Fruit fly (Drosophila melanogaster) whole organism, embryonic: ENCODE data around the gene pHCl-1.

Source experiments
- BtbVII ChIP-seq: fragments of 200-800 bp; sonication (Bioruptor generic); optimal IDR thresholded peaks from 3 replicates; lab custom pipeline; 2017; ENCODE audit warnings: missing biosample characterization, mild to moderate bottlenecking, missing genetic modification characterization
- CG11456 ChIP-seq: fragments of 200-800 bp; sonication (Bioruptor generic); IDR thresholded peaks from 3 replicates; pipeline ENCODE4 v1.3.6; 2022; ENCODE audit warnings: missing biosample characterization, missing genetic modification characterization
- CG12071 ChIP-seq: fragments of 200-800 bp; sonication (Bioruptor generic); optimal IDR thresholded peaks from 3 replicates; lab custom pipeline; 2018; ENCODE audit warnings: missing biosample characterization, mild to moderate bottlenecking, missing genetic modification characterization
- CG12236 ChIP-seq: fragments of 200-800 bp; sonication (Bioruptor generic); optimal IDR thresholded peaks from 2 replicates; lab custom pipeline; 2016; ENCODE audit warnings: missing biosample characterization, missing genetic modification characterization
- CG12299 ChIP-seq: fragments of 200-800 bp; sonication (Bioruptor generic); optimal IDR thresholded peaks from 2 replicates; lab custom pipeline; 2018; ENCODE audit warnings: missing biosample characterization, mild to moderate bottlenecking, missing genetic modification characterization
- CG15601 ChIP-seq: fragments of 200-800 bp; sonication (Bioruptor generic); optimal IDR thresholded peaks from 3 replicates; lab custom pipeline; 2019; ENCODE audit warnings: missing biosample characterization, mild to moderate bottlenecking, missing genetic modification characterization, moderate library complexity
- CG1647 ChIP-seq: fragments of 200-800 bp; sonication (Bioruptor generic); optimal IDR thresholded peaks from 3 replicates; lab custom pipeline; 2016; ENCODE audit warnings: missing biosample characterization, missing genetic modification characterization
- CG17612 ChIP-seq: fragments of 200-800 bp; sonication (Bioruptor generic); IDR thresholded peaks from 2 replicates; pipeline ENCODE4 v1.3.6; 2022; ENCODE audit warnings: missing biosample characterization, missing genetic modification characterization
- CG18262 ChIP-seq: fragments of 200-800 bp; optimal IDR thresholded peaks from 3 replicates; lab custom pipeline; 2019; ENCODE audit warnings: missing biosample characterization, mild to moderate bottlenecking, missing genetic modification characterization, moderate library complexity
- CG2116 ChIP-seq: fragments of 200-800 bp; sonication (Bioruptor generic); optimal IDR thresholded peaks from 3 replicates; lab custom pipeline; 2018; ENCODE audit warnings: missing biosample characterization, mild to moderate bottlenecking, missing genetic modification characterization
- CG32772 ChIP-seq: fragments of 200-800 bp; sonication (Bioruptor generic); IDR thresholded peaks from 2 replicates; pipeline ENCODE4 v1.3.6; 2022; ENCODE audit warnings: missing biosample characterization, missing genetic modification characterization
- CG3281 ChIP-seq: fragments of 200-800 bp; sonication (Bioruptor generic); optimal IDR thresholded peaks from 3 replicates; lab custom pipeline; 2017; ENCODE audit warnings: missing biosample characterization, mild to moderate bottlenecking, missing genetic modification characterization
- CG42726 ChIP-seq: fragments of 200-800 bp; sonication (Bioruptor generic); IDR thresholded peaks from 2 replicates; pipeline ENCODE4 v1.3.6; 2022; ENCODE audit warnings: missing biosample characterization, missing genetic modification characterization; ENCODE audit not compliant: partially characterized antibody
- CG4360 ChIP-seq: fragments of 200-800 bp; sonication (Bioruptor generic); IDR thresholded peaks from 2 replicates; pipeline ENCODE4 v1.3.6; 2022; ENCODE audit warnings: missing biosample characterization, missing genetic modification characterization
- CG6683 ChIP-seq: fragments of 200-800 bp; sonication (Bioruptor generic); optimal IDR thresholded peaks from 2 replicates; lab custom pipeline; 2017; ENCODE audit warnings: missing biosample characterization, mild to moderate bottlenecking, missing genetic modification characterization, missing genetic modification reagents
- CG7372 ChIP-seq: fragments of 200-800 bp; sonication (Bioruptor generic); IDR thresholded peaks from 2 replicates; pipeline ENCODE4 v1.3.6; 2022; ENCODE audit warnings: missing biosample characterization, missing genetic modification characterization
- CG7928 ChIP-seq: fragments of 200-800 bp; sonication (Bioruptor generic); optimal IDR thresholded peaks from 2 replicates; lab custom pipeline; 2017; ENCODE audit warnings: missing biosample characterization, mild to moderate bottlenecking, missing genetic modification characterization
- Chrac-16 ChIP-seq: fragments of 200-800 bp; sonication (Bioruptor generic); optimal IDR thresholded peaks from 3 replicates; lab custom pipeline; 2016; ENCODE audit warnings: missing biosample characterization, missing genetic modification characterization
- Dek ChIP-seq: fragments of 200-800 bp; sonication (Bioruptor generic); optimal IDR thresholded peaks from 3 replicates; lab custom pipeline; 2019; ENCODE audit warnings: missing biosample characterization, mild to moderate bottlenecking, missing genetic modification characterization, moderate library complexity
- ERR ChIP-seq: fragments of 200-800 bp; sonication (Bioruptor generic); optimal IDR thresholded peaks from 2 replicates; lab custom pipeline; 2016; ENCODE audit warnings: missing biosample characterization, missing genetic modification characterization
- Eip74EF ChIP-seq, 2 experiments: fragments of 200-800 bp in 1 of 2; fragments of >200 bp in 1 of 2; sonication (Bioruptor generic) in 1 of 2; optimal IDR thresholded peaks; 2 replicates each; lab custom pipeline; 2017 to 2019; ENCODE audit warnings: missing biosample characterization in 2 of 2, missing genetic modification characterization in 2 of 2, mild to moderate bottlenecking in 1 of 2, moderate library complexity in 1 of 2
- Ets65A ChIP-seq: fragments of 200-800 bp; sonication (Bioruptor generic); peaks from one replicate; lab custom pipeline; 2016; ENCODE audit warnings: missing biosample characterization, missing genetic modification characterization
- HLH3B ChIP-seq: fragments of 200-800 bp; sonication (Bioruptor generic); IDR thresholded peaks from 2 replicates; pipeline ENCODE4 v1.3.6; 2022; ENCODE audit warnings: missing biosample characterization, missing genetic modification characterization
- HLH4C ChIP-seq: fragments of 200-800 bp; sonication (Bioruptor generic); IDR thresholded peaks from 3 replicates; pipeline ENCODE4 v1.3.6; 2022; ENCODE audit warnings: missing biosample characterization, missing genetic modification characterization; ENCODE audit not compliant: partially characterized antibody
- Hr51 ChIP-seq, 2 experiments: fragments of 200-800 bp; sonication (Bioruptor generic); optimal IDR thresholded peaks; 2 replicates in 1 of 2; 3 replicates in 1 of 2; lab custom pipeline; 2016 to 2018; ENCODE audit warnings: missing biosample characterization in 2 of 2, missing genetic modification characterization in 2 of 2, mild to moderate bottlenecking in 1 of 2, moderate library complexity in 1 of 2
- Kr ChIP-seq: fragments of 200-800 bp; sonication (Bioruptor generic); optimal IDR thresholded peaks from 2 replicates; lab custom pipeline; 2017; ENCODE audit warnings: missing biosample characterization, mild to moderate bottlenecking, missing genetic modification characterization
- Lhr ChIP-seq: fragments of 200-800 bp; sonication (Bioruptor generic); optimal IDR thresholded peaks from 3 replicates; lab custom pipeline; 2017; ENCODE audit warnings: mild to moderate bottlenecking, missing biosample characterization, missing genetic modification reagents, missing genetic modification characterization
- MTF-1 ChIP-seq: fragments of 200-800 bp; sonication (Bioruptor generic); optimal IDR thresholded peaks from 2 replicates; lab custom pipeline; 2018; ENCODE audit warnings: missing biosample characterization, mild to moderate bottlenecking, missing genetic modification characterization, borderline replicate concordance
- Nf-YA ChIP-seq: fragments of 200-800 bp; sonication (Bioruptor generic); IDR thresholded peaks from 2 replicates; pipeline ENCODE4 v1.3.6; 2022; ENCODE audit warnings: missing biosample characterization, missing genetic modification characterization
- Ptx1 ChIP-seq: fragments of 200-800 bp; sonication (Bioruptor generic); IDR thresholded peaks from 2 replicates; pipeline ENCODE4 v1.3.6; 2022; ENCODE audit warnings: missing biosample characterization, missing genetic modification characterization
- Tbp ChIP-seq: fragments of >200 bp; optimal IDR thresholded peaks from 2 replicates; lab custom pipeline; 2018; ENCODE audit warnings: missing biosample characterization, missing genetic modification characterization
- Xbp1 ChIP-seq: fragments of 200-800 bp; sonication (Bioruptor generic); optimal IDR thresholded peaks from 3 replicates; lab custom pipeline; 2016; ENCODE audit warnings: missing biosample characterization, mild to moderate bottlenecking, missing genetic modification characterization
- aop ChIP-seq: fragments of 200-800 bp; sonication (Bioruptor generic); IDR thresholded peaks from 2 replicates; pipeline ENCODE4 v1.3.6; 2022; ENCODE audit warnings: missing biosample characterization, missing genetic modification characterization
- az2 ChIP-seq: fragments of 200-800 bp; sonication (Bioruptor generic); optimal IDR thresholded peaks from 3 replicates; lab custom pipeline; 2016; ENCODE audit warnings: missing biosample characterization, missing genetic modification characterization
- bcd ChIP-seq: fragments of 200-800 bp; sonication (Bioruptor generic); optimal IDR thresholded peaks from 2 replicates; lab custom pipeline; 2017; ENCODE audit warnings: missing biosample characterization, mild to moderate bottlenecking, missing genetic modification characterization
- crp ChIP-seq, 2 experiments: fragments of 200-800 bp; sonication (Bioruptor generic); optimal IDR thresholded peaks; 2 replicates in 1 of 2; 3 replicates in 1 of 2; lab custom pipeline; 2017; ENCODE audit warnings: missing biosample characterization in 2 of 2, missing genetic modification characterization in 2 of 2, mild to moderate bottlenecking in 1 of 2, moderate library complexity in 1 of 2
- dan ChIP-seq: fragments of 200-800 bp; sonication (Bioruptor generic); IDR thresholded peaks from 2 replicates; pipeline ENCODE4 v1.3.6; 2022; ENCODE audit warnings: missing biosample characterization, missing genetic modification characterization
- esg ChIP-seq: fragments of 200-800 bp; sonication (Bioruptor generic); conservative IDR thresholded peaks from 2 replicates; pipeline ENCODE4 v1.3.6; 2022; ENCODE audit warnings: missing biosample characterization, missing genetic modification characterization
- fd102C ChIP-seq: fragments of 200-800 bp; sonication (Bioruptor generic); optimal IDR thresholded peaks from 2 replicates; lab custom pipeline; 2018; ENCODE audit warnings: missing biosample characterization, mild to moderate bottlenecking, missing genetic modification characterization, moderate library complexity
- fd64A ChIP-seq: fragments of 200-800 bp; sonication (Bioruptor generic); optimal IDR thresholded peaks from 3 replicates; lab custom pipeline; 2018; ENCODE audit warnings: missing biosample characterization, mild to moderate bottlenecking, missing genetic modification characterization
- fd96Cb ChIP-seq: fragments of 200-800 bp; sonication (Bioruptor generic); optimal IDR thresholded peaks from 2 replicates; lab custom pipeline; 2018; ENCODE audit warnings: missing biosample characterization, mild to moderate bottlenecking, missing genetic modification characterization, moderate library complexity
- hkb ChIP-seq, 2 experiments: fragments of 200-800 bp in 1 of 2; fragments of >200 bp in 1 of 2; sonication (Bioruptor generic) in 1 of 2; IDR thresholded peaks in 1 of 2; optimal IDR thresholded peaks in 1 of 2; 2 replicates each; pipeline versions ENCODE4 v1.3.6 to Lab custom; 2017 to 2022; ENCODE audit warnings: missing biosample characterization in 1 of 2, missing genetic modification characterization in 1 of 2
- p53 ChIP-seq: fragments of 200-800 bp; sonication (Bioruptor generic); optimal IDR thresholded peaks from 2 replicates; lab custom pipeline; 2016; ENCODE audit warnings: missing biosample characterization, missing genetic modification characterization
- pfk ChIP-seq: fragments of 200-800 bp; sonication (Bioruptor generic); optimal IDR thresholded peaks from 2 replicates; lab custom pipeline; 2018; ENCODE audit warnings: missing biosample characterization, mild to moderate bottlenecking, missing genetic modification characterization, moderate library complexity
- sd ChIP-seq: fragments of 200-800 bp; sonication (Bioruptor generic); optimal IDR thresholded peaks from 3 replicates; lab custom pipeline; 2018; ENCODE audit warnings: missing biosample characterization, mild to moderate bottlenecking, missing genetic modification characterization, moderate library complexity
- seq ChIP-seq: fragments of 200-800 bp; sonication (Bioruptor generic); IDR thresholded peaks from 2 replicates; pipeline ENCODE4 v1.3.6; 2022; ENCODE audit warnings: missing biosample characterization, missing genetic modification characterization
- shn ChIP-seq: fragments of 200-800 bp; sonication (Bioruptor generic); optimal IDR thresholded peaks from 3 replicates; lab custom pipeline; 2016; ENCODE audit warnings: missing biosample characterization, missing genetic modification characterization
- unpg ChIP-seq: fragments of 200-800 bp; sonication (Bioruptor generic); optimal IDR thresholded peaks from 3 replicates; lab custom pipeline; 2018; ENCODE audit warnings: missing biosample characterization, mild to moderate bottlenecking, missing genetic modification characterization, moderate library complexity
- vvl ChIP-seq: fragments of 200-800 bp; sonication (Bioruptor generic); IDR thresholded peaks from 2 replicates; pipeline ENCODE4 v1.3.6; 2022; ENCODE audit warnings: missing biosample characterization, missing genetic modification characterization
- wor ChIP-seq: fragments of 200-800 bp; sonication (Bioruptor generic); IDR thresholded peaks from 2 replicates; pipeline ENCODE4 v1.3.6; 2022; ENCODE audit warnings: missing biosample characterization, missing genetic modification characterization

The pHCl-1 gene

dm6 chr3L:15923352-15923751 lies 24.5 kb upstream of the pHCl-1 start (continued):
- TF ChIP-seq Ets65A (GFP tag; lab: Kevin White, UChicago) (no peak), sd (tag; lab: Kevin White, UChicago) (no peak), CG12236 (GFP tag; lab: Kevin White, UChicago) (no peak), Eip74EF (GFP tag; optimal IDR thresholded peaks at IDR 0.05; lab: Kevin White, UChicago) (no peak), unpg (GFP tag; lab: Kevin White, UChicago) (peak; percentile 48), ERR (no peak), CG15601 (peak; percentile 32), az2 (GFP tag; lab: Kevin White, UChicago) (peak; percentile 28), Hr51 (GFP tag; optimal IDR thresholded peaks at IDR 0.05; lab: Kevin White, UChicago) (peak in 1 of 2 experiments; percentile 61), esg (no peak), dan (GFP tag; lab: Robert Waterston, UW) (no peak), Kr (GFP tag; lab: Kevin White, UChicago) (no peak), CG11456 (GFP tag; lab: Robert Waterston, UW) (0 out of 3 replicates have a peak, but pooled peaks have one; percentile 13), HLH4C (no peak), vvl (GFP tag; lab: Robert Waterston, UW) (peak; percentile 47; the same call in 1 of the 2 replicates), Tbp (GFP tag; lab: Kevin White, UChicago) (no peak), Lhr (GFP tag; lab: Kevin White, UChicago) (no peak), aop (no peak), BtbVII (GFP tag; lab: Kevin White, UChicago) (no peak), CG6683 (GFP tag; lab: Kevin White, UChicago) (peak; percentile 21), hkb (optimal IDR thresholded peaks at IDR 0.05; lab: Kevin White, UChicago) (no peak), hkb (GFP tag; IDR thresholded peaks at IDR 0.05; lab: Robert Waterston, UW) (peak; percentile 55), CG32772 (GFP tag; lab: Robert Waterston, UW) (0 out of 2 replicates have a peak, but pooled peaks have one; percentile 21), CG3281 (GFP tag; lab: Kevin White, UChicago) (peak; percentile 33), Dek (tag; lab: Kevin White, UChicago) (peak; percentile 35), wor (GFP tag; lab: Robert Waterston, UW) (no peak), CG17612 (GFP tag; lab: Robert Waterston, UW) (no peak), fd64A (GFP tag; lab: Kevin White, UChicago) (no peak), Xbp1 (GFP tag; lab: Kevin White, UChicago) (no peak), HLH3B (GFP tag; lab: Robert Waterston, UW) (0 out of 2 replicates have a peak, but pooled peaks have one; percentile 53), pfk (GFP tag; lab: Kevin White, UChicago) (no peak), crp (GFP tag; optimal IDR thresholded peaks at IDR 0.05; lab: Kevin White, UChicago) (no peak), MTF-1 (GFP tag; lab: Kevin White, UChicago) (no peak), CG18262 (peak; percentile 52), CG12299 (peak; percentile 31), fd102C (GFP tag; lab: Kevin White, UChicago) (no peak), Chrac-16 (GFP tag; lab: Kevin White, UChicago) (no peak), p53 (no peak), Nf-YA (GFP tag; lab: Robert Waterston, UW) (no peak), CG1647 (GFP tag; lab: Kevin White, UChicago) (no peak), CG4360 (GFP tag; lab: Robert Waterston, UW) (no peak), Ptx1 (GFP tag; lab: Robert Waterston, UW) (peak; percentile 58), shn (GFP tag; lab: Kevin White, UChicago) (no peak), fd96Cb (tag; lab: Kevin White, UChicago) (no peak), CG12071 (GFP tag; lab: Kevin White, UChicago) (no peak), CG2116 (no peak), CG7928 (GFP tag; lab: Kevin White, UChicago) (no peak), seq (GFP tag; lab: Robert Waterston, UW) (0 out of 2 replicates have a peak, but pooled peaks have one; percentile 29), bcd (GFP tag; lab: Kevin White, UChicago) (no peak), CG42726 (GFP tag; lab: Robert Waterston, UW) (no peak), CG7372 (GFP tag; lab: Robert Waterston, UW) (no peak)
